Fruit fly (Drosophila melanogaster): ENCODE results near the gene mRpS22.
A peak's percentile ranks its signal among the peaks of the same experiment; 100 is the strongest.

mRpS22 gene

DNA sequence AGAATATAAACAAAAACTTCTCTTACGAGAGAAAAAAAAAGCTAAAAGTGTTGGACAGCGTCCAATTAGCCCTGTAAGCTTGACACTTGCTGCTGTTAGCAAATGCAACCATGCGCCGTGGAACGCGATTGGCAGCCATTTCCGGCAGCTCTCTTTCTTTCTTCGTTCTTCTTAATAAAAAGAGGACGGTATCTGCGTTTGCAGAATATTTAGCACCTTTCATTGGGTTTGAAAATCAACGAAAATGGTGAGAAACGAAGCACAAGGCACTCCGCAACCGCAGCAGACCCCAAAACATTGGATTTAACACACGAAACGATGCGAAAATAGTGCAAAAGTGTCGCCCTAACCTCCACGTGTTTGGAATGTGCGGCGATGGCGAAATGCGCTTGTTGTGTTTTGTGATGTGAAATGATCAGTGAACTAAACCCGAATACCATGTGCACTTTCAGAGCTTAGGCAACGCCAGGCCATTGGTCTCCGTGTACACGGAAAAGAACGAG, 6.0 kb downstream of the mRpS22 start, which contains the start of gene RpL4 (continued):
- TF ChIP-seq tup (GFP tag; optimal IDR thresholded peaks at IDR 0.05): peak; percentile 50
- peak; percentile 53 for TF ChIP-seq Chrac-16 (GFP tag; optimal IDR thresholded peaks at IDR 0.05)
- peak; percentile 69 for TF ChIP-seq CG31365 (tag; optimal IDR thresholded peaks at IDR 0.05)
- peak; percentile 27; the same call in 1 of the 2 replicates for TF ChIP-seq bbx (GFP tag; IDR thresholded peaks at IDR 0.05; ENCODE audit: partially characterized antibody)
- TF ChIP-seq HLH4C (GFP tag; IDR thresholded peaks at IDR 0.05; ENCODE audit: partially characterized antibody): no peak
- peak; percentile 76 for TF ChIP-seq ap (GFP tag; IDR thresholded peaks at IDR 0.05)
- TF ChIP-seq CG11085 (GFP tag; IDR thresholded peaks at IDR 0.05): peak; percentile 68; the same call in 1 of the 2 replicates
- no peak for TF ChIP-seq Optix (GFP tag; IDR thresholded peaks at IDR 0.05)
- TF ChIP-seq gcm (GFP tag; optimal IDR thresholded peaks at IDR 0.05): peak; percentile 65
- TF ChIP-seq bsh (GFP tag; optimal IDR thresholded peaks at IDR 0.05): peak; percentile 5 to 77
- TF ChIP-seq h (optimal IDR thresholded peaks at IDR 0.05): no peak
- peak; percentile 83 for TF ChIP-seq CG15514 (GFP tag; optimal IDR thresholded peaks at IDR 0.05)
- TF ChIP-seq Nf-YC (tag; optimal IDR thresholded peaks at IDR 0.05): peak; percentile 38
- TF ChIP-seq NC2β (GFP tag; optimal IDR thresholded peaks at IDR 0.05): peak; percentile 96
- peak; percentile 81 for TF ChIP-seq fd3F (GFP tag; optimal IDR thresholded peaks at IDR 0.05)
- peak; percentile 62 for TF ChIP-seq CG8281 (tag; optimal IDR thresholded peaks at IDR 0.05)
- TF ChIP-seq Dad (GFP tag; optimal IDR thresholded peaks at IDR 0.05): peak; percentile 85
- peak; percentile 17 for TF ChIP-seq Deaf1 (tag; optimal IDR thresholded peaks at IDR 0.05)
- TF ChIP-seq CG14710 (tag; optimal IDR thresholded peaks at IDR 0.05): peak; percentile 76
- peak; percentile 75 for TF ChIP-seq CG10366 (GFP tag; IDR thresholded peaks at IDR 0.05)
- TF ChIP-seq cg (GFP tag; optimal IDR thresholded peaks at IDR 0.05): no peak
- peak; percentile 61 for TF ChIP-seq CG16863 (GFP tag; optimal IDR thresholded peaks at IDR 0.05)
- TF ChIP-seq HLHmδ (GFP tag; optimal IDR thresholded peaks at IDR 0.05): peak; percentile 99
- peak; percentile 93 for TF ChIP-seq lab (GFP tag; optimal IDR thresholded peaks at IDR 0.05)
- peak; percentile 83 for TF ChIP-seq CG6854 (GFP tag; optimal IDR thresholded peaks at IDR 0.05)
- TF ChIP-seq sd (tag; optimal IDR thresholded peaks at IDR 0.05): peak; percentile 83
- TF ChIP-seq CG33213 (GFP tag; optimal IDR thresholded peaks at IDR 0.05): peak; percentile 98
- peak; percentile 98 for TF ChIP-seq YL-1 (GFP tag; optimal IDR thresholded peaks at IDR 0.05)
- TF ChIP-seq CG9727 (GFP tag; optimal IDR thresholded peaks at IDR 0.05): peak; percentile 93
- no peak for TF ChIP-seq pita (GFP tag; optimal IDR thresholded peaks at IDR 0.05)
- peak; percentile 85 for TF ChIP-seq CG12104 (GFP tag; optimal IDR thresholded peaks at IDR 0.05)
- peak; percentile 83 for TF ChIP-seq H2.0 (GFP tag; IDR thresholded peaks at IDR 0.05)
- TF ChIP-seq CG10209 (GFP tag; optimal IDR thresholded peaks at IDR 0.05): peak; percentile 91
- TF ChIP-seq CG17359 (tag; optimal IDR thresholded peaks at IDR 0.05): peak; percentile 73
- TF ChIP-seq CG34224 (GFP tag; IDR thresholded peaks at IDR 0.05; ENCODE audit: partially characterized antibody): no peak
- TF ChIP-seq Ssrp (tag; optimal IDR thresholded peaks at IDR 0.05): peak; percentile 40
- peak; percentile 93 for TF ChIP-seq otp (GFP tag; IDR thresholded peaks at IDR 0.05)
- peak; percentile 51 for TF ChIP-seq E2f2 (GFP tag; IDR thresholded peaks at IDR 0.05)
- TF ChIP-seq Rx (GFP tag; IDR thresholded peaks at IDR 0.05): peak; percentile 77
- peak; percentile 51; the same call in 1 of the 2 replicates for TF ChIP-seq dimm (GFP tag; IDR thresholded peaks at IDR 0.05)
- TF ChIP-seq unc-4 (GFP tag; IDR thresholded peaks at IDR 0.05; ENCODE audit: partially characterized antibody): no peak
- peak; percentile 87 for TF ChIP-seq wek (GFP tag; optimal IDR thresholded peaks at IDR 0.05)
- no peak for TF ChIP-seq CG18476 (GFP tag; optimal IDR thresholded peaks at IDR 0.05)
- TF ChIP-seq cad (GFP tag; optimal IDR thresholded peaks at IDR 0.05): no peak
- peak; percentile 89 for TF ChIP-seq sens-2 (GFP tag; IDR thresholded peaks at IDR 0.05)
- TF ChIP-seq D19A (tag; optimal IDR thresholded peaks at IDR 0.05): peak; percentile 7
- peak; percentile 90 for TF ChIP-seq CG17568 (GFP tag; optimal IDR thresholded peaks at IDR 0.05)
- peak; percentile 64 for TF ChIP-seq grau (tag; optimal IDR thresholded peaks at IDR 0.05)
- TF ChIP-seq gem (tag; optimal IDR thresholded peaks at IDR 0.05): peak; percentile 59
- TF ChIP-seq psq (GFP tag; optimal IDR thresholded peaks at IDR 0.05): peak; percentile 57

Data from whole organism, embryonic.